Worm (Caenorhabditis elegans): ENCODE results near the gene trp-2.
"Not testable (repeated sequence)": the region's sequence is repeated elsewhere in the genome, so short reads cannot be mapped to it uniquely, and the experiment has no call there.

The trp-2 gene

DNA sequence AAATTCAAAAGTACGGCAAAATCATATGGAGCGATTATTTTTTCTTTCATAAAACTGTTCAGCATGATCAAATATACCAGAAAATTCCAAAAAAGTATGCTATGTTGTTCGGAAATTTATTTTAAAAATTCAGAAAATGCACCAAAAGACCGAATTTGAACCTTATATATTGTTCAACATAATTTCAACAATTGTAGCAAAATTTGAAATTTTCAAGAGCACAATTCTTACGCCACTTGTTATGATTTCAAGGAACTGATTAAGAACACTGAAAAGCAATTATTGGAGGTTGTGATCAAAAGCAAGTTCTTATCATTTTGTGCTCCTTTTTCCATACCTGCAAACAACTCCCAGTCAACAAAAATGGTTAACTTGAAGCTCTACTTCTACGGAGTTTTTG is 16.4 kb downstream of the trp-2 start, which contains the start of gene clc-27:
TSS of gene clc-27 (plus strand) at position 301 of the 400 bp plus-strand sequence.
- TF ChIP-seq ceh-79 (tag; optimal IDR thresholded peaks at IDR 0.05) (no peak), ceh-40 (GFP tag; IDR thresholded peaks at IDR 0.05) (no peak), ceh-100 (GFP tag; IDR thresholded peaks at IDR 0.05) (no peak), tlf-1 (GFP tag; optimal IDR thresholded peaks at IDR 0.05) (no peak), K11D2.4 (GFP tag; IDR thresholded peaks at IDR 0.05) (no peak), C17E4.6 (GFP tag; IDR thresholded peaks at IDR 0.05) (no peak), aptf-2 (GFP tag; conservative IDR thresholded peaks at IDR 0.05) (no peak), zim-3 (tag; optimal IDR thresholded peaks at IDR 0.05) (no peak), F49E8.2 (tag; optimal IDR thresholded peaks at IDR 0.05; ENCODE audit: insufficient read depth) (no peak), T26A5.8 (tag; optimal IDR thresholded peaks at IDR 0.05) (no peak), lsl-1 (GFP tag; optimal IDR thresholded peaks at IDR 0.05) (no peak), ceh-91 (GFP tag; IDR thresholded peaks at IDR 0.05) (no peak), snpc-4 (GFP tag; optimal IDR thresholded peaks at IDR 0.05) (no peak), snpc-4 (tag; optimal IDR thresholded peaks at IDR 0.05) (no peak), bed-2 (GFP tag; IDR thresholded peaks at IDR 0.05) (no peak), D2030.7 (GFP tag; IDR thresholded peaks at IDR 0.05) (no peak), F22D6.2 (tag; optimal IDR thresholded peaks at IDR 0.05) (no peak), lin-35 (GFP tag; optimal IDR thresholded peaks at IDR 0.05) (no peak), lin-54 (GFP tag; optimal IDR thresholded peaks at IDR 0.05) (no peak)

DNA sequence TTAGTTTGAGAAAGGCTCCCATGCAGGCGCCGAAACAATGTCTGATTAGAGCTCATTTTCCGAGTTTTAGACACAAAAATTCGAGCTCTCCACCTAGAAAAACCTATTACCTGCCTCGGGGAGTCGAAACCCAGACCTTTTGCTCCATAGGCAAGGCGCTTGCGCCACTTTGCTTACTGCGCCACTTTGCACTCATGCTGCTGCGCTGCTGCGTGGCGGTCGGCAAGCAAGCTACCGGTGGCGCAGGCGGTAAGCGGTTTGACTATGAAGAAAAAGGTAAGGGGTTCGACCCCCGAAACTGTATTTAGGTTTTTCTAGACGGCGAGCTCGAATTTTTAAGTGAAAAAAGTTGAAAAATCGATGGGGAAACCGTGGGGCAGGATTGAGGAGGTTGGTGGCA is 17.4 kb downstream of the trp-2 start:
- TF ChIP-seq tbp1 (GFP tag; optimal IDR thresholded peaks at IDR 0.05), result peak; percentile 26
- 0 out of 2 replicates have a peak, but pooled peaks have one; percentile 22 for TF ChIP-seq Y79H2A.3 (GFP tag; conservative IDR thresholded peaks at IDR 0.05)
- peak; percentile 38; the same call in 1 of the 2 replicates for TF ChIP-seq egrh-3 (GFP tag; IDR thresholded peaks at IDR 0.05)
- 0 out of 2 replicates have a peak, but pooled peaks have one; percentile 16 for TF ChIP-seq zfh-2 (GFP tag; conservative IDR thresholded peaks at IDR 0.05)
- TF ChIP-seq lin-26 (GFP tag; IDR thresholded peaks at IDR 0.05), result 0 out of 2 replicates have a peak, but pooled peaks have one; percentile 52
- not testable (repeated sequence) for TF ChIP-seq rpc-1 (optimal IDR thresholded peaks at IDR 0.05)
- TF ChIP-seq rpc-1 (tag; optimal IDR thresholded peaks at IDR 0.05), result peak; percentile 22

DNA sequence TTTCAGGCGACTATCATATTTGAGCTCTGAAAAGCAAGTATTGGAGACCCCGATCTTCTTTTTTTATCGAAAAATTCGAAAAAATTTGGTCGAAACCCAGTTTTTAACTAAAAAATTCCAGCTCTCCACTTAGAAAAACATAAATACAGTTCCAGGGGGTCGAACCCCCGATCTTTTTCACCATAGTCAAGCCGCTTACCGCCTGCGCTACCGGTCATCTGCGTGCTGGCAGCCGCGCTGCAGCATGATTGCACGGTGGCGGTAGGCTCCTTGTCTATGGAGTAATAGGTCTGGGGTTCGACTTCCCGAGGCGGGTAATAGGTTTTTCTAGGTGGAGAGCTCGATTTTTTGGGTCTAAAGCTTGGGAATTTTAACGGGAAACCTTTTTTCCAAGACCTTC is 18.1 kb downstream of the trp-2 start, which contains the start of gene clc-24:
TSS of gene clc-24 (plus strand) at position 263 of the 400 bp plus-strand sequence.
- TF ChIP-seq ccch-3 (GFP tag; optimal IDR thresholded peaks at IDR 0.05) (no peak), zfh-2 (GFP tag; conservative IDR thresholded peaks at IDR 0.05) (peak; percentile 50), tbp1 (GFP tag; optimal IDR thresholded peaks at IDR 0.05) (peak; percentile 80), egrh-3 (GFP tag; IDR thresholded peaks at IDR 0.05) (peak; percentile 26; the same call in 1 of the 2 replicates), B0261.1 (tag; optimal IDR thresholded peaks at IDR 0.05) (peak; percentile 5), rpc-1 (optimal IDR thresholded peaks at IDR 0.05) (peak; percentile 3), rpc-1 (tag; optimal IDR thresholded peaks at IDR 0.05) (peak; percentile 58), lag-1 (GFP tag; IDR thresholded peaks at IDR 0.05) (no peak)

DNA sequence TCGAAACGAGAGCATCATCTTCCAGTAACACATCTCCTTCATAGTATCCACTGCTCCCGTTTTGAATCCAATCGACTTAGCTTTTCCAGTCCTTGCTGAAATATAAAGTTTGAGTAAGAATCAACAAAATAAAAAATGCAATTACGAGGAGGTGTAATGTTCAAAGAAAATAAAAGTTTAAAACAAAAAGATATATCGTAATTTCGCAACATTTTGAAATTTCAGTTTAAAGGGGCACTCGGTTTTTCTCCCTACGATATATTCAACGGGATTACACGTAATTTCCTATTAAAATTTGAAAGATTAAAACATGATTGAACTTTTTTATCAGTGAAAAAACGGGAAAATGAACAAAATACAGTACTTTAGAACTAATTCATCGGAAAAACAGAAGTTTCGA is 24.4 kb downstream of the trp-2 start, which contains the start of gene Y34F4.3:
TSS of gene Y34F4.3 (minus strand) at position 101 of the 400 bp plus-strand sequence.
- no peak for TF ChIP-seq B0019.2 (GFP tag; conservative IDR thresholded peaks at IDR 0.05)
- no peak for TF ChIP-seq snpc-3.4 (tag; optimal IDR thresholded peaks at IDR 0.05)
- no peak for TF ChIP-seq lsy-27 (tag; optimal IDR thresholded peaks at IDR 0.05; ENCODE audit: borderline replicate concordance, insufficient read depth)
- TF ChIP-seq ztf-6 (GFP tag; IDR thresholded peaks at IDR 0.05), result no peak
- no peak for TF ChIP-seq ama-1 (optimal IDR thresholded peaks at IDR 0.05)
- no peak for TF ChIP-seq ama-1 (GFP tag; optimal IDR thresholded peaks at IDR 0.05)
- no peak for TF ChIP-seq hsf-1 (GFP tag; IDR thresholded peaks at IDR 0.05)
- TF ChIP-seq B0261.1 (tag; optimal IDR thresholded peaks at IDR 0.05), result no peak
- TF ChIP-seq nhr-90 (tag; optimal IDR thresholded peaks at IDR 0.05), result no peak
- TF ChIP-seq lag-1 (GFP tag; IDR thresholded peaks at IDR 0.05), result no peak
- no peak for TF ChIP-seq F49E8.2 (tag; optimal IDR thresholded peaks at IDR 0.05; ENCODE audit: insufficient read depth)
- no peak for TF ChIP-seq him-1 (tag; optimal IDR thresholded peaks at IDR 0.05)
- TF ChIP-seq nhr-120 (GFP tag; IDR thresholded peaks at IDR 0.05), result no peak
- no peak for TF ChIP-seq ztf-25 (GFP tag; IDR thresholded peaks at IDR 0.05)
- TF ChIP-seq ztf-26 (tag; optimal IDR thresholded peaks at IDR 0.05), result no peak
- no peak for TF ChIP-seq cebp-2 (GFP tag; IDR thresholded peaks at IDR 0.05)
- no peak for TF ChIP-seq unc-62 (GFP tag; optimal IDR thresholded peaks at IDR 0.05)
- TF ChIP-seq hlh-12 (tag; optimal IDR thresholded peaks at IDR 0.05), result no peak
- no peak for TF ChIP-seq snpc-1.1 (tag; optimal IDR thresholded peaks at IDR 0.05; ENCODE audit: insufficient read depth)
